Fruit fly (Drosophila melanogaster) S2 (cell line): ENCODE data around the gene amn.

ENCODE experiments used
- CG8478 ChIP-seq: fragments of >200 bp; optimal IDR thresholded peaks from 2 replicates; lab custom pipeline; 2018
- CTCF ChIP-seq, 2 experiments: fragments of >200 bp; optimal IDR thresholded peaks; 2 replicates each; lab custom pipeline; 2018

dm6 chrX:19840341-19840740 is 49.5 kb downstream of the amn start:
- TF ChIP-seq CTCF (optimal IDR thresholded peaks at IDR 0.05; lab: Kevin White, UChicago), result no peak
- TF ChIP-seq CG8478 (lab: Kevin White, UChicago), result no peak
